Worm (Caenorhabditis elegans): ENCODE results near the gene rev-3.

rev-3 gene

ce11 chrIII:5732925-5733324 is 57.5 kb downstream of the rev-3 start, which contains the start of gene B0244.17:
Gene B0244.17, plus strand, starts transcription at chrIII:5733225.
- TF ChIP-seq drap-1 (GFP tag; optimal IDR thresholded peaks at IDR 0.05), result no peak
- TF ChIP-seq ceh-43 (GFP tag; optimal IDR thresholded peaks at IDR 0.05), result no peak
- no peak for TF ChIP-seq pha-4 (tag; optimal IDR thresholded peaks at IDR 0.05)
- no peak for TF ChIP-seq mep-1 (tag; optimal IDR thresholded peaks at IDR 0.05)
- TF ChIP-seq nhr-28 (tag; optimal IDR thresholded peaks at IDR 0.05), result no peak
- no peak for TF ChIP-seq unc-120 (tag; optimal IDR thresholded peaks at IDR 0.05; ENCODE audit: poor library complexity, severe bottlenecking)
- no peak for TF ChIP-seq ceh-39 (tag; optimal IDR thresholded peaks at IDR 0.05)
- TF ChIP-seq elt-3 (tag; optimal IDR thresholded peaks at IDR 0.05), result no peak
- TF ChIP-seq lsy-2 (tag; optimal IDR thresholded peaks at IDR 0.05), result no peak
- TF ChIP-seq cnd-1 (tag; optimal IDR thresholded peaks at IDR 0.05), result no peak
- no peak for TF ChIP-seq lin-13 (tag; optimal IDR thresholded peaks at IDR 0.05)
- no peak for TF ChIP-seq tbx-8 (GFP tag; optimal IDR thresholded peaks at IDR 0.05)
- TF ChIP-seq lin-32 (GFP tag; optimal IDR thresholded peaks at IDR 0.05), result no peak

DNA sequence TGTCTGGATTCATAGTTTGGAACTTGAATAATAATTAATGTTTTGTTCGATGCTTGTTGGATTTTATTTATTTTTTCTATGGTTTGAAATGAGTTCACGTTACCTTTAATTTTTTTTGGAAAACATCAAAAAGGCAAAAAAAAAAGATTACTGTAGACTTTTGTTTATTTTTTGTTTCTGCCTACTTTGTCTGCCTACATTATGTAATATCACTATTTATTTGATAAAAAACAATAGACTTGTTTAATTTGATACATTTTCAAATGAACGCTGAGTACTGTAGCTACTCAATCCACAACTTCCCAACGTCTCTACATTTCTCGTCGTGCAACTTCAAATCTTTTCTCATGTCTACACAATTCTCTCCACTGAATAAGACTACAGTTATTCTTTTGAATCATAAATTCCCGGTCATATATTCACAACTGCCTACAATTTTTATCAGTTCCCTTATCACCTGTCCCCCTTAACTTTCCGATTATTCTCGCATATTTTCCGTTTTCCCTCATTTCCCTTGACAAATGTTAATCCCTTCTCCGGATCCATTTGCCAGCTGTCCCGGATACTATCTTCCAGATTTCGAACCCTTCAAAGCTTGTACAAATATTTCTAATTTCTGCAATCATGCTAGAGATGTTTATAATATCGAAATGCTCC is 59.3 kb downstream of the rev-3 start, which contains the start of the genes B0244.9 and B0244.7:
Gene B0244.9, minus strand, starts transcription at position 51 of the 657 bp plus-strand sequence.
Gene B0244.7, plus strand, starts transcription at position 522 of the 657 bp plus-strand sequence.
- TF ChIP-seq drap-1 (GFP tag; optimal IDR thresholded peaks at IDR 0.05) (no peak), unc-120 (tag; optimal IDR thresholded peaks at IDR 0.05; ENCODE audit: poor library complexity, severe bottlenecking) (no peak), ceh-39 (tag; optimal IDR thresholded peaks at IDR 0.05) (no peak), mls-2 (tag; optimal IDR thresholded peaks at IDR 0.05) (no peak), flh-1 (GFP tag; optimal IDR thresholded peaks at IDR 0.05) (no peak), nhr-12 (tag; optimal IDR thresholded peaks at IDR 0.05) (no peak), nhr-28 (tag; optimal IDR thresholded peaks at IDR 0.05) (no peak), tbx-8 (GFP tag; optimal IDR thresholded peaks at IDR 0.05) (no peak), elt-1 (tag; optimal IDR thresholded peaks at IDR 0.05; ENCODE audit: borderline replicate concordance, insufficient read depth) (no peak), nhr-76 (tag; optimal IDR thresholded peaks at IDR 0.05) (no peak), lin-32 (GFP tag; optimal IDR thresholded peaks at IDR 0.05) (no peak), lsy-2 (tag; optimal IDR thresholded peaks at IDR 0.05) (no peak), pha-4 (tag; optimal IDR thresholded peaks at IDR 0.05) (no peak), bed-3 (GFP tag; optimal IDR thresholded peaks at IDR 0.05) (no peak), mep-1 (tag; optimal IDR thresholded peaks at IDR 0.05) (no peak), cnd-1 (tag; optimal IDR thresholded peaks at IDR 0.05) (no peak), sem-2 (GFP tag; optimal IDR thresholded peaks at IDR 0.05) (no peak), ham-2 (GFP tag; optimal IDR thresholded peaks at IDR 0.05) (no peak)

DNA sequence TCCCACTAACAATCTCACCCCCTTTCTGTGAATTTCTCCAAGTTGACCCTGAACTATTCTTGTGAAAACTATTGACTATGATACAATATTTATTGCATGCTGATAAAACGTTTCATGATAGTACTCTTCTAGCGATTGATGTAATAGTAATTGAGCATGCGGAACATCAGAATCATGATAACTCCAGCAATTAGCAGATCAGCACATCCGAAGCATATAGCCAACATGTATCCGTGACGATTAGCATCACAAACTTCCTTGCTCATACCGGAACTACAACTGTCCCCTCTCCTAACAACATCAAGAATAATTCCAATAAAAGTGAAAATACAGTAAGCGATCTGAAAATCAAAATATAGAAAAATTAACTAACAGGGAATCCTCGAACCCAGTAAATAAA is 60.4 kb downstream of the rev-3 start:
- TF ChIP-seq lin-32 (GFP tag; optimal IDR thresholded peaks at IDR 0.05) (no peak), ham-2 (GFP tag; optimal IDR thresholded peaks at IDR 0.05) (no peak), unc-62 (GFP tag; optimal IDR thresholded peaks at IDR 0.05) (no peak), unc-120 (tag; optimal IDR thresholded peaks at IDR 0.05; ENCODE audit: poor library complexity, severe bottlenecking) (no peak), lsy-2 (tag; optimal IDR thresholded peaks at IDR 0.05) (no peak), elt-3 (tag; optimal IDR thresholded peaks at IDR 0.05) (no peak), zip-8 (tag; optimal IDR thresholded peaks at IDR 0.05) (no peak)

DNA sequence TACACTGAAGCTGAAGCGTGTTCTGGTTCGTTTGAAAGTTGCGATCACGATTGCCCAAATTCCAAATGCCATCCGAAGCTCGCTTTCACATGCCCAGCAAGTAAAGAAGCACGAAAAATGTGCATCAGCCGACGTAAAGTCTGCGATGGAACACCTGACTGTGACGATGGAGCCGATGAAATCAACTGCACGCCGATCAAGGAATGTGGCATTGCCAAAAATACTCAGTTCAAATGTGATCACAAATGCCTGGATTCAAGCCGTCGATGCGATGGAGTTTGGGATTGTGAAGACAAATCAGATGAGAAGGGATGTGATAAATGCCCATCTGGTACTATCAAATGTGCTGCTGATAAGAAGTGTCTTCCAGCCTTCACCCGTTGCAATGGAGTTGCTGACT is 61.1 kb downstream of the rev-3 start:
- TF ChIP-seq drap-1 (GFP tag; optimal IDR thresholded peaks at IDR 0.05) (no peak), tbx-8 (GFP tag; optimal IDR thresholded peaks at IDR 0.05) (no peak), pha-4 (tag; optimal IDR thresholded peaks at IDR 0.05) (no peak), mls-2 (tag; optimal IDR thresholded peaks at IDR 0.05) (no peak), unc-120 (tag; optimal IDR thresholded peaks at IDR 0.05; ENCODE audit: poor library complexity, severe bottlenecking) (no peak), bed-3 (GFP tag; optimal IDR thresholded peaks at IDR 0.05) (no peak), ceh-43 (GFP tag; optimal IDR thresholded peaks at IDR 0.05) (no peak), ztf-11 (tag; optimal IDR thresholded peaks at IDR 0.05) (no peak), mab-5 (tag; optimal IDR thresholded peaks at IDR 0.05) (no peak), M03D4.4 (tag; optimal IDR thresholded peaks at IDR 0.05) (no peak)

DNA sequence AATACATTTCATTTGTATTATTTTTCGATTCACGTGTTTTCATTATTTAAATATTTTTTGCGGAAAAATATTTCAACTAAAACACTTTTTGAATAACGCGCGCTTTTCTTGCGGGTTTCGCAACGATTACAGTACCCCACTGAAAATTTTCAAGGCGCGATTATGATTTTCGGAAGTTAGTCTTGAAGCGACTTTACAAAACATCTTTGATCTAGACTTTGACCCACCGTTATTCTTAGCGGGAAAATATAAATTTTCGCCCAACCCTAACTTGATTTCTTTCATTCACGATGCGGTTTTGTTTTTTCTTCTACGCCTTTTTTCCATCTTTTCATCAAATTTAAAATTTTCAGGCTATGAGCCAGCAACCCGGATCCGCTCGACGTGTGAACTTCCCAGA is 62.6 kb downstream of the rev-3 start, which contains the start of gene egg-1:
Gene egg-1, plus strand, starts transcription at position 354 of the 400 bp plus-strand sequence.
- TF ChIP-seq ham-2 (GFP tag; optimal IDR thresholded peaks at IDR 0.05) (no peak), nhr-237 (tag; optimal IDR thresholded peaks at IDR 0.05) (no peak), nhr-28 (tag; optimal IDR thresholded peaks at IDR 0.05) (no peak), unc-39 (tag; optimal IDR thresholded peaks at IDR 0.05) (no peak), ceh-39 (tag; optimal IDR thresholded peaks at IDR 0.05) (no peak), nhr-12 (tag; optimal IDR thresholded peaks at IDR 0.05) (no peak)
